Worm (Caenorhabditis elegans) whole organism, late embryonic: ENCODE data around the gene rpi-1.

Source experiments
- ceh-22 ChIP-seq: sonication (generic microtip); optimal IDR thresholded peaks from 2 replicates; lab custom pipeline; 2017; ENCODE audit warnings: missing biosample characterization, missing genetic modification characterization
- ceh-24 ChIP-seq: sonication (generic microtip); optimal IDR thresholded peaks from 2 replicates; lab custom pipeline; 2016; ENCODE audit warnings: mild to moderate bottlenecking, missing genetic modification characterization, missing compliant biosample characterization
- elt-2 ChIP-seq: sonication (generic microtip); optimal IDR thresholded peaks from 2 replicates; lab custom pipeline; 2016; ENCODE audit warnings: missing genetic modification reagents, missing genetic modification characterization, missing compliant biosample characterization
- hlh-15 ChIP-seq: sonication (generic microtip); optimal IDR thresholded peaks from 2 replicates; lab custom pipeline; 2016; ENCODE audit warnings: missing genetic modification characterization, missing compliant biosample characterization
- pag-3 ChIP-seq: sonication (generic microtip); optimal IDR thresholded peaks from 2 replicates; lab custom pipeline; 2016; ENCODE audit warnings: missing compliant biosample characterization, missing genetic modification characterization, borderline replicate concordance
- pat-9 ChIP-seq: fragments of 200-800 bp; sonication (Bioruptor generic); optimal IDR thresholded peaks from 2 replicates; lab custom pipeline; 2018; ENCODE audit warnings: mild to moderate bottlenecking, missing genetic modification characterization, moderate library complexity, missing compliant biosample characterization
- sox-4 ChIP-seq: sonication (generic microtip); optimal IDR thresholded peaks from 2 replicates; lab custom pipeline; 2017; ENCODE audit warnings: mild to moderate bottlenecking, missing genetic modification characterization, inconsistent platforms, missing compliant biosample characterization
- tbx-2 ChIP-seq: sonication (generic microtip); optimal IDR thresholded peaks from 2 replicates; lab custom pipeline; 2016; ENCODE audit warnings: missing genetic modification characterization, missing compliant biosample characterization

DNA sequence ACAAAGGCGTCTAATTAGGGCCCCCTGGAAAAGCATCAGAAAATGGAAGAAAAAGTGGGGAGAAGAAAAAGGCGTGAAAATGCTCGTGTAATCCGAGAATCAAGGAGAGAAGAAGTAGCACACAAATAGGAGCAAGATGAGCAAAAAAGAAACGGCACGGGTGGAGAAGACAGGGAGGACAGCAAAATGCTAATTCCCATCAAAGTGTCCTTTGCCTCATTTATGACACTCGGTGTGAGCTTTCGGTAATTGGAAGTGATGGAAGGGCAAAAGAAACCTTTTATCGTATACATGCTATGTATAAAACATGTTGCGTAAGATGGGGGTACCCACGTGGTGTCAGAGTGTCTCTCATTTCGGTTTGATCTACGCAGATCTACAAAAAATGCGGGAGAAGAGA is 28.7 kb downstream of the rpi-1 start:
- no peak for TF ChIP-seq ceh-22 (tag; lab: Kevin White, UChicago)
- no peak for TF ChIP-seq ceh-24 (tag; lab: Kevin White, UChicago)
- no peak for TF ChIP-seq pag-3 (tag; lab: Kevin White, UChicago)
- TF ChIP-seq tbx-2 (tag; lab: Kevin White, UChicago): no peak
- TF ChIP-seq sox-4: no peak
- TF ChIP-seq hlh-15: no peak
- TF ChIP-seq pat-9 (tag; lab: Kevin White, UChicago): no peak
- no peak for TF ChIP-seq elt-2 (tag; lab: Kevin White, UChicago)
